Worm (Caenorhabditis elegans): ENCODE data around the gene rev-1.

The rev-1 gene

ce11 chrII:7877744-7878468 is 22.5 kb upstream of the rev-1 start, which contains the start of gene T01H3.2:
TSS of gene T01H3.2 (minus strand) at chrII:7877994.
- TF ChIP-seq nhr-77 (tag; optimal IDR thresholded peaks at IDR 0.05), result no peak
- TF ChIP-seq spr-1 (tag; optimal IDR thresholded peaks at IDR 0.05), result peak; percentile 27
- TF ChIP-seq ctbp-1 (GFP tag; IDR thresholded peaks at IDR 0.05), result no peak
- TF ChIP-seq unc-62 (GFP tag; optimal IDR thresholded peaks at IDR 0.05 in 1 of 2), result peak in 1 of 2 experiments; percentile 96
- no peak for TF ChIP-seq unc-62 (tag; optimal IDR thresholded peaks at IDR 0.05)
- no peak for TF ChIP-seq tag-97 (GFP tag; IDR thresholded peaks at IDR 0.05)
- no peak for TF ChIP-seq vab-7 (GFP tag; IDR thresholded peaks at IDR 0.05)
- TF ChIP-seq gei-8 (GFP tag; optimal IDR thresholded peaks at IDR 0.05), result no peak
- TF ChIP-seq Y48G9A.11 (GFP tag; IDR thresholded peaks at IDR 0.05), result 0 out of 2 replicates have a peak, but pooled peaks have one; percentile 38
- TF ChIP-seq lin-1 (GFP tag; IDR thresholded peaks at IDR 0.05), result no peak
- TF ChIP-seq daf-8 (GFP tag; IDR thresholded peaks at IDR 0.05), result no peak
- no peak for TF ChIP-seq ces-1 (GFP tag; optimal IDR thresholded peaks at IDR 0.05)
- no peak for TF ChIP-seq saeg-2 (GFP tag; IDR thresholded peaks at IDR 0.05)
- no peak for TF ChIP-seq ZK337.2 (GFP tag; IDR thresholded peaks at IDR 0.05)
- no peak for TF ChIP-seq hmg-1.1 (GFP tag; IDR thresholded peaks at IDR 0.05)
- TF ChIP-seq spr-3 (GFP tag; optimal IDR thresholded peaks at IDR 0.05), result no peak
- TF ChIP-seq ceh-44 (GFP tag; IDR thresholded peaks at IDR 0.05), result no peak
- TF ChIP-seq ztf-11 (tag; optimal IDR thresholded peaks at IDR 0.05), result no peak
- TF ChIP-seq nhr-237 (tag; optimal IDR thresholded peaks at IDR 0.05), result no peak
- TF ChIP-seq T26A8.4 (GFP tag; IDR thresholded peaks at IDR 0.05), result no peak
- no peak for TF ChIP-seq lin-29 (GFP tag; IDR thresholded peaks at IDR 0.05)
- TF ChIP-seq ztf-7 (tag; optimal IDR thresholded peaks at IDR 0.05), result no peak
- TF ChIP-seq nhr-25 (tag; optimal IDR thresholded peaks at IDR 0.05; ENCODE audit: borderline replicate concordance, insufficient read depth), result no peak
- no peak for TF ChIP-seq tra-1 (GFP tag; IDR thresholded peaks at IDR 0.05)
- no peak for TF ChIP-seq daf-19 (GFP tag; conservative IDR thresholded peaks at IDR 0.05)
- TF ChIP-seq nhr-28 (tag; optimal IDR thresholded peaks at IDR 0.05), result no peak
- no peak for TF ChIP-seq fos-1 (tag; optimal IDR thresholded peaks at IDR 0.05)
- no peak for TF ChIP-seq unc-130 (GFP tag; optimal IDR thresholded peaks at IDR 0.05)
- TF ChIP-seq F10B5.3 (tag; optimal IDR thresholded peaks at IDR 0.05), result no peak
- no peak for TF ChIP-seq mxl-3 (GFP tag; optimal IDR thresholded peaks at IDR 0.05)
- TF ChIP-seq ceh-20 (GFP tag; IDR thresholded peaks at IDR 0.05), result no peak
- TF ChIP-seq ama-1 (optimal IDR thresholded peaks at IDR 0.05), result peak; percentile 27
- peak in 1 of 2 experiments; percentile 39 for TF ChIP-seq lsy-2 (tag; optimal IDR thresholded peaks at IDR 0.05)
- no peak for TF ChIP-seq mdl-1 (tag; optimal IDR thresholded peaks at IDR 0.05)
- no peak for TF ChIP-seq nhr-111 (GFP tag; optimal IDR thresholded peaks at IDR 0.05)
- TF ChIP-seq ceh-32 (tag; optimal IDR thresholded peaks at IDR 0.05; ENCODE audit: poor library complexity), result no peak
- TF ChIP-seq lin-13 (GFP tag; optimal IDR thresholded peaks at IDR 0.05), result no peak
- TF ChIP-seq aly-2 (tag; optimal IDR thresholded peaks at IDR 0.05), result no peak
- TF ChIP-seq ceh-82 (tag; optimal IDR thresholded peaks at IDR 0.05), result no peak
- TF ChIP-seq F49E8.2 (tag; optimal IDR thresholded peaks at IDR 0.05; ENCODE audit: borderline replicate concordance), result no peak
- TF ChIP-seq F26F4.8 (GFP tag; conservative IDR thresholded peaks at IDR 0.05), result no peak
- TF ChIP-seq egl-27 (tag; optimal IDR thresholded peaks at IDR 0.05), result no peak
- TF ChIP-seq hlh-30 (tag; optimal IDR thresholded peaks at IDR 0.05; ENCODE audit: insufficient read depth), result no peak
- no peak for TF ChIP-seq zag-1 (tag; optimal IDR thresholded peaks at IDR 0.05)
- TF ChIP-seq F37D6.2 (tag; optimal IDR thresholded peaks at IDR 0.05), result no peak
- TF ChIP-seq nhr-42 (GFP tag; IDR thresholded peaks at IDR 0.05), result no peak
- TF ChIP-seq T20F7.1 (GFP tag; optimal IDR thresholded peaks at IDR 0.05), result peak; percentile 71
- no peak for TF ChIP-seq madf-9 (GFP tag; conservative IDR thresholded peaks at IDR 0.05)
- no peak for TF ChIP-seq mes-2 (tag; optimal IDR thresholded peaks at IDR 0.05; ENCODE audit: poor library complexity, severe bottlenecking)
- TF ChIP-seq hif-1 (tag; optimal IDR thresholded peaks at IDR 0.05), result no peak

Data from whole organism, L4 larva.